Fruit fly (Drosophila melanogaster): Measurements from ENCODE around the gene CG14269.

Gene CG14269

dm6 chrX:3435707-3436106, at the start of gene CG14269:
Gene CG14269, minus strand, starts transcription at chrX:3435807.
- TF ChIP-seq CG8478 (optimal IDR thresholded peaks at IDR 0.05) (no peak), CTCF (optimal IDR thresholded peaks at IDR 0.05) (no peak)

dm6 chrX:3485304-3485703, 49.7 kb upstream of the CG14269 start, which contains the start of the genes CG14270 and CG10803:
Gene CG14270, minus strand, starts transcription at chrX:3485378.
Gene CG10803, plus strand, starts transcription at chrX:3485650.
- TF ChIP-seq CG8478 (optimal IDR thresholded peaks at IDR 0.05) (no peak), CTCF (optimal IDR thresholded peaks at IDR 0.05) (no peak)

- TF ChIP-seq CG8478 (optimal IDR thresholded peaks at IDR 0.05): no peak
- no peak for TF ChIP-seq CTCF (optimal IDR thresholded peaks at IDR 0.05)
Measured at dm6 chrX:3482119-3483014, 46.8 kb upstream of the CG14269 start, which contains the start of the genes CG10804 and CG10802. Gene CG10804, minus strand, starts transcription at chrX:3482322. Gene CG10802, plus strand, starts transcription at chrX:3482965.

- TF ChIP-seq CTCF (optimal IDR thresholded peaks at IDR 0.05): peak; percentile 92 to 95
- TF ChIP-seq CG8478 (optimal IDR thresholded peaks at IDR 0.05): no peak
Measured at dm6 chrX:3481034-3481433, 45.4 kb upstream of the CG14269 start.

- no peak for TF ChIP-seq CG8478 (optimal IDR thresholded peaks at IDR 0.05)
- no peak for TF ChIP-seq CTCF (optimal IDR thresholded peaks at IDR 0.05)
Measured at dm6 chrX:3476009-3476408, 40.4 kb upstream of the CG14269 start.

- no peak for TF ChIP-seq CG8478 (optimal IDR thresholded peaks at IDR 0.05)
- no peak for TF ChIP-seq CTCF (optimal IDR thresholded peaks at IDR 0.05)
Measured at dm6 chrX:3474476-3475439, 39.2 kb upstream of the CG14269 start, which contains the start of gene CG12206. Gene CG12206, minus strand, starts transcription at chrX:3474524.

dm6 chrX:3473636-3474035, 38.0 kb upstream of the CG14269 start:
- TF ChIP-seq CTCF (optimal IDR thresholded peaks at IDR 0.05): no peak
- no peak for TF ChIP-seq CG8478 (optimal IDR thresholded peaks at IDR 0.05)

dm6 chrX:3470467-3471079, 35.0 kb upstream of the CG14269 start:
- TF ChIP-seq CTCF (optimal IDR thresholded peaks at IDR 0.05): no peak
- TF ChIP-seq CG8478 (optimal IDR thresholded peaks at IDR 0.05): no peak

dm6 chrX:3465551-3465950, 29.9 kb upstream of the CG14269 start:
- TF ChIP-seq CTCF (optimal IDR thresholded peaks at IDR 0.05): peak in 1 of 2 experiments; percentile 17
- no peak for TF ChIP-seq CG8478 (optimal IDR thresholded peaks at IDR 0.05)

dm6 chrX:3463944-3464343, 28.3 kb upstream of the CG14269 start, which contains the start of gene CG16781:
Gene CG16781, minus strand, starts transcription at chrX:3464044.
- TF ChIP-seq CTCF (optimal IDR thresholded peaks at IDR 0.05) (no peak), CG8478 (optimal IDR thresholded peaks at IDR 0.05) (no peak)

- TF ChIP-seq CG8478 (optimal IDR thresholded peaks at IDR 0.05) (no peak), CTCF (optimal IDR thresholded peaks at IDR 0.05) (no peak)
Measured at dm6 chrX:3460140-3460642, 24.6 kb upstream of the CG14269 start, which contains the start of the genes CG16782 and CG10801. Gene CG16782, minus strand, starts transcription at chrX:3460240. Gene CG10801, plus strand, starts transcription at chrX:3460592.

dm6 chrX:3458491-3458890, 22.9 kb upstream of the CG14269 start:
- TF ChIP-seq CG8478 (optimal IDR thresholded peaks at IDR 0.05) (no peak), CTCF (optimal IDR thresholded peaks at IDR 0.05) (no peak)

dm6 chrX:3457518-3457917, 21.9 kb upstream of the CG14269 start:
- no peak for TF ChIP-seq CG8478 (optimal IDR thresholded peaks at IDR 0.05)
- no peak for TF ChIP-seq CTCF (optimal IDR thresholded peaks at IDR 0.05)

dm6 chrX:3455431-3456001, 19.9 kb upstream of the CG14269 start:
- TF ChIP-seq CG8478 (optimal IDR thresholded peaks at IDR 0.05) (no peak), CTCF (optimal IDR thresholded peaks at IDR 0.05) (no peak)

All from S2 (cell line).